Worm (Caenorhabditis elegans) whole organism, early embryonic: ENCODE data around the gene sox-4.

ENCODE experiments used
- F13C5.2 ChIP-seq: sonication (generic microtip); optimal IDR thresholded peaks from 2 replicates; lab custom pipeline; 2017; ENCODE audit warnings: mild to moderate bottlenecking, missing genetic modification characterization, inconsistent platforms, missing compliant biosample characterization
- ama-1 ChIP-seq: fragments of 150-350 bp; optimal IDR thresholded peaks from 2 replicates; lab custom pipeline; 2014
- ceh-13 ChIP-seq: fragments of 200-800 bp; sonication (Bioruptor generic); optimal IDR thresholded peaks from 2 replicates; lab custom pipeline; 2018; ENCODE audit warnings: mild to moderate bottlenecking, missing genetic modification characterization, missing compliant biosample characterization
- hmbx-1 ChIP-seq: sonication (generic microtip); optimal IDR thresholded peaks from 2 replicates; lab custom pipeline; 2016; ENCODE audit warnings: mild to moderate bottlenecking, missing genetic modification characterization, missing compliant biosample characterization
- hnd-1 ChIP-seq: sonication (generic microtip); optimal IDR thresholded peaks from 2 replicates; lab custom pipeline; 2016; ENCODE audit warnings: missing genetic modification characterization, missing compliant biosample characterization
- pes-1 ChIP-seq: fragments of 200-800 bp; sonication (Bioruptor generic); IDR thresholded peaks from 2 replicates; pipeline ENCODE4 v1.3.6; 2022; ENCODE audit warnings: missing genetic modification reagents, missing genetic modification characterization, missing compliant biosample characterization
- sea-1 ChIP-seq: fragments of 200-800 bp; sonication (Bioruptor generic); conservative IDR thresholded peaks from 2 replicates; pipeline ENCODE4 v1.3.6; 2022; ENCODE audit warnings: missing genetic modification characterization, missing compliant biosample characterization
- tbx-37 ChIP-seq: fragments of 200-800 bp; sonication (Bioruptor generic); conservative IDR thresholded peaks from 2 replicates; pipeline ENCODE4 v1.3.6; 2022; ENCODE audit warnings: missing genetic modification reagents, missing genetic modification characterization, missing compliant biosample characterization

DNA sequence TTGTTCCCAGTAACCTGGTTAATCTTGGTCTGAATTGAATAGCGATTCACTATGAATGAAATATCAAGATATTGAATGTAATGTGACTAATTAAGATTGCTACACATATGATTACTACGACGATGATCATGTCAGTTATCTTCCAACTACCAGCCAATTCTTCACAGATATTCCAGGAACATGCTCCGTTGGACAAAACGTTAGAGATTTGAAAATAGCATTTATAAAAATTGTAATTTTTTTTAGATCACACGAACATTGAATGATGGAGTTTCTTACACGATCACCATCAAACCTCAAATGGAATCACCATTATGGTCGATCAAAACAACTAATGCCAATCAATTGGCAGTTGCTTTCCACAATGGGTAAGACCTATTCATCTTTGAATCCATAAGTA is 5.8 kb downstream of the sox-4 start:
- TF ChIP-seq pes-1 (no peak), F13C5.2 (no peak), ama-1 (lab: Kevin White, UChicago) (no peak), ceh-13 (GFP tag; lab: Kevin White, UChicago) (no peak), tbx-37 (GFP tag; lab: Robert Waterston, UW) (no peak), sea-1 (GFP tag; lab: Robert Waterston, UW) (no peak), hmbx-1 (tag; lab: Kevin White, UChicago) (no peak), hnd-1 (no peak)
